Worm (Caenorhabditis elegans): ENCODE data around the gene F48G7.10.

DNA sequence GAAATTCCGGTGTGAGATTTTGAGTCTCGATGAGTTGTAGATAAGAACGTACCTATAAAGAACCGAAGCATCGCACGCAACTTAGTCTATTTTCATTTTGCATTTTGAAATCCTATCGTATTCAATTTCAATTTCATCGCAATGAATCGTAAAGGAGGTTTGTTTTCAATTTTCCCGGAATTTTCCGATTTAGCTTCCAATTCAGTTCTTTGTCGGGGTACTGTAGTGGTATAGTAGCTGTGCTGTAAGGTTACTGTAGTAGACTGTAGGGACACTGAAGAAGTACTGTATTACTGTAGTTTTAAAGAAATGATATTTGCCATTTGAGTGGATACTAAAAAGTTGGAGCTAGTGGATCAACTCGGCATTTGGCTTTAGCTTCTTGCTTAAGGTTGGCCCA, 35.0 kb downstream of the F48G7.10 start:
- TF ChIP-seq hsf-1 (GFP tag; IDR thresholded peaks at IDR 0.05) (no peak), bed-2 (GFP tag; IDR thresholded peaks at IDR 0.05) (no peak), B0336.3 (GFP tag; IDR thresholded peaks at IDR 0.05) (no peak), ceh-91 (GFP tag; IDR thresholded peaks at IDR 0.05) (no peak), dpl-1 (GFP tag; optimal IDR thresholded peaks at IDR 0.05) (no peak), ztf-18 (tag; optimal IDR thresholded peaks at IDR 0.05) (no peak), repo-1 (tag; optimal IDR thresholded peaks at IDR 0.05) (no peak), nfya-1 (tag; optimal IDR thresholded peaks at IDR 0.05; ENCODE audit: borderline replicate concordance, insufficient read depth) (no peak), zim-3 (tag; optimal IDR thresholded peaks at IDR 0.05) (no peak), F39B2.1 (GFP tag; IDR thresholded peaks at IDR 0.05) (no peak), let-526 (GFP tag; IDR thresholded peaks at IDR 0.05) (no peak), hrde-1 (tag; optimal IDR thresholded peaks at IDR 0.05; ENCODE audit: borderline replicate concordance) (no peak), madf-10 (tag; optimal IDR thresholded peaks at IDR 0.05) (no peak), snpc-3.4 (tag; optimal IDR thresholded peaks at IDR 0.05) (no peak)

Data from whole organism, young adult.